Fruit fly (Drosophila melanogaster): ENCODE results near the gene bel.

The bel gene

dm6 chr3R:8652731-8653130 lies 7.8 kb downstream of the bel start, which contains the start of the genes Sys1 and Dhod (continued):
- TF ChIP-seq bsh (GFP tag; optimal IDR thresholded peaks at IDR 0.05) (peak in 1 of 2 experiments; percentile 53), ATbp (GFP tag; optimal IDR thresholded peaks at IDR 0.05) (no peak), ftz-f1 (GFP tag; optimal IDR thresholded peaks at IDR 0.05) (no peak), CG17612 (GFP tag; IDR thresholded peaks at IDR 0.05) (no peak), onecut (GFP tag; IDR thresholded peaks at IDR 0.05) (peak; percentile 44), NFAT (GFP tag; IDR thresholded peaks at IDR 0.05) (peak; percentile 41; the same call in 1 of the 2 replicates), Dad (GFP tag; optimal IDR thresholded peaks at IDR 0.05) (peak; percentile 62), otp (GFP tag; IDR thresholded peaks at IDR 0.05) (peak; percentile 69; the same call in 2 of the 3 replicates), twi (tag; optimal IDR thresholded peaks at IDR 0.05) (peak; percentile 19), luna (GFP tag; optimal IDR thresholded peaks at IDR 0.05) (no peak), ash1 (GFP tag; optimal IDR thresholded peaks at IDR 0.05) (no peak), CG8359 (GFP tag; optimal IDR thresholded peaks at IDR 0.05; ENCODE audit: borderline replicate concordance) (no peak), mirr (GFP tag; optimal IDR thresholded peaks at IDR 0.05) (no peak), CG1233 (GFP tag; optimal IDR thresholded peaks at IDR 0.05) (peak; percentile 52), CG4854 (GFP tag; optimal IDR thresholded peaks at IDR 0.05) (peak; percentile 51), CG13624 (GFP tag; optimal IDR thresholded peaks at IDR 0.05) (peak; percentile 74), hb (GFP tag; IDR thresholded peaks at IDR 0.05; ENCODE audit: partially characterized antibody) (peak; percentile 83), croc (GFP tag; conservative IDR thresholded peaks at IDR 0.05) (no peak), CG10321 (GFP tag; IDR thresholded peaks at IDR 0.05) (no peak), HLHmδ (GFP tag; optimal IDR thresholded peaks at IDR 0.05) (no peak), Xrp1 (GFP tag; IDR thresholded peaks at IDR 0.05) (peak; percentile 69), CTCF (GFP tag; optimal IDR thresholded peaks at IDR 0.05) (peak; percentile 13), rib (GFP tag; IDR thresholded peaks at IDR 0.05) (no peak), emc (GFP tag; optimal IDR thresholded peaks at IDR 0.05) (peak; percentile 29), phol (tag; optimal IDR thresholded peaks at IDR 0.05) (peak; percentile 74), CG10209 (GFP tag; optimal IDR thresholded peaks at IDR 0.05) (peak; percentile 47), stc (GFP tag; IDR thresholded peaks at IDR 0.05) (no peak), bcd (GFP tag; optimal IDR thresholded peaks at IDR 0.05) (peak; percentile 39), CG13424 (tag; optimal IDR thresholded peaks at IDR 0.05) (peak; percentile 67), grau (tag; optimal IDR thresholded peaks at IDR 0.05) (peak; percentile 69), HHEX (GFP tag; optimal IDR thresholded peaks at IDR 0.05) (peak; percentile 38), ken (GFP tag; IDR thresholded peaks at IDR 0.05) (no peak; the same call in 2 of the 3 replicates), ems (GFP tag; optimal IDR thresholded peaks at IDR 0.05) (peak; percentile 82), Asciz (GFP tag; optimal IDR thresholded peaks at IDR 0.05) (no peak), CG31388 (GFP tag; optimal IDR thresholded peaks at IDR 0.05) (peak; percentile 4), CG7372 (GFP tag; IDR thresholded peaks at IDR 0.05) (peak; percentile 27; the same call in 1 of the 2 replicates), CG15011 (GFP tag; optimal IDR thresholded peaks at IDR 0.05) (no peak), CG7928 (GFP tag; optimal IDR thresholded peaks at IDR 0.05) (peak; percentile 69), Fer2 (tag; optimal IDR thresholded peaks at IDR 0.05) (no peak), ranshi (GFP tag; IDR thresholded peaks at IDR 0.05) (0 out of 2 replicates have a peak, but pooled peaks have one; percentile 35), CG14710 (tag; optimal IDR thresholded peaks at IDR 0.05) (peak; percentile 73), zen2 (GFP tag; IDR thresholded peaks at IDR 0.05; ENCODE audit: partially characterized antibody) (peak; percentile 83; the same call in 2 of the 3 replicates), CG8089 (GFP tag; optimal IDR thresholded peaks at IDR 0.05) (no peak), CG14014 (GFP tag; IDR thresholded peaks at IDR 0.05) (peak; percentile 59; the same call in 1 of the 2 replicates), CG9876 (GFP tag; optimal IDR thresholded peaks at IDR 0.05) (no peak), CG10959 (GFP tag; IDR thresholded peaks at IDR 0.05) (no peak), eyg (GFP tag; optimal IDR thresholded peaks at IDR 0.05) (peak; percentile 51), CG9817 (tag; optimal IDR thresholded peaks at IDR 0.05) (peak; percentile 56), Gug (GFP tag; IDR thresholded peaks at IDR 0.05) (peak; percentile 81), CG6765 (GFP tag; optimal IDR thresholded peaks at IDR 0.05) (no peak), klu (GFP tag; IDR thresholded peaks at IDR 0.05) (peak; percentile 40; the same call in 1 of the 2 replicates)
